Worm (Caenorhabditis elegans): ENCODE measurements around the gene F22F7.2.

DNA sequence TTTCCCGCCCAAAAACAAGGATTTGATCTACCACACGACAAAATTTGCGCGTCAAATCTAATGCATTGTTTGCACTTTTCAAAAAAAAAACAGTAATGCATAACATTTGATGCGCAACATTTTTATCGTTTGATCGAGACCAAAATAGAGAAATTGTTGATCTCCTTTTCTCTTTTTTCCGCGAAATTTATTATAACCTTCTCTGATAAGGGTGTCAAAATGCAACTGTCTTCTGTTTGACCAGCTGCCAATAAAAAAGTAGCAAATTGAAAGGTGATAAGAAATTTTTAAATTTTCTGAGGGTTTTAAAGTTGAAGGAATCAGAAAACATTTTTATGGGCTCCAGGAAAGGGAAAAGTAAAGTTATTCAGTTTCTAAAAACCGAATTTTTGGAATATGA, 14.4 kb downstream of the F22F7.2 start:
- no peak for TF ChIP-seq ama-1 (optimal IDR thresholded peaks at IDR 0.05)
- no peak for TF ChIP-seq aly-1 (tag; optimal IDR thresholded peaks at IDR 0.05)
- no peak for TF ChIP-seq flt-1 (GFP tag; IDR thresholded peaks at IDR 0.05)
- no peak for TF ChIP-seq scrt-1 (GFP tag; IDR thresholded peaks at IDR 0.05)
- no peak for TF ChIP-seq tbx-11 (GFP tag; IDR thresholded peaks at IDR 0.05)
- TF ChIP-seq pes-1 (GFP tag; IDR thresholded peaks at IDR 0.05): no peak
- TF ChIP-seq sea-1 (GFP tag; conservative IDR thresholded peaks at IDR 0.05): no peak
- TF ChIP-seq ceh-36 (tag; optimal IDR thresholded peaks at IDR 0.05): no peak
- no peak for TF ChIP-seq tbx-37 (GFP tag; conservative IDR thresholded peaks at IDR 0.05)

All from whole organism, early embryonic.